Fruit fly (Drosophila melanogaster) whole organism, wandering third instar larva: ENCODE results near the gene CG42340.

Experiments
- CrebA ChIP-seq: fragments of 200-800 bp; sonication (Bioruptor generic); optimal IDR thresholded peaks from 2 replicates; lab custom pipeline; 2016; ENCODE audit warnings: missing biosample characterization, mild to moderate bottlenecking, missing genetic modification characterization, borderline replicate concordance
- HLH106 ChIP-seq: fragments of 200-800 bp; optimal IDR thresholded peaks from 3 replicates; lab custom pipeline; 2019; ENCODE audit warnings: missing biosample characterization, mild to moderate bottlenecking, missing genetic modification characterization, moderate library complexity
- Hnf4 ChIP-seq: fragments of 200-800 bp; sonication (Bioruptor generic); optimal IDR thresholded peaks from 2 replicates; lab custom pipeline; 2016; ENCODE audit warnings: missing biosample characterization, mild to moderate bottlenecking, missing genetic modification characterization
- N ChIP-seq: fragments of >200 bp; optimal IDR thresholded peaks from 2 replicates; lab custom pipeline; 2018; ENCODE audit warnings: missing biosample characterization, missing external identifiers, missing genetic modification characterization
- foxo ChIP-seq, 2 experiments: fragments of 200-800 bp; sonication (Bioruptor generic); optimal IDR thresholded peaks; 2 replicates in 1 of 2; 3 replicates in 1 of 2; lab custom pipeline; 2016 to 2017; ENCODE audit warnings: missing biosample characterization in 2 of 2, missing genetic modification characterization in 2 of 2
- fru ChIP-seq: fragments of 200-800 bp; sonication (Bioruptor generic); optimal IDR thresholded peaks from 3 replicates; lab custom pipeline; 2016; ENCODE audit warnings: missing biosample characterization, mild to moderate bottlenecking, missing genetic modification characterization
- h ChIP-seq: fragments of 200-800 bp; sonication (Bioruptor generic); optimal IDR thresholded peaks from 3 replicates; lab custom pipeline; 2016; ENCODE audit warnings: missing biosample characterization, mild to moderate bottlenecking, missing genetic modification characterization
- sv ChIP-seq: fragments of 200-800 bp; sonication (Bioruptor generic); optimal IDR thresholded peaks from 3 replicates; lab custom pipeline; 2016; ENCODE audit warnings: missing biosample characterization, missing genetic modification characterization

Gene CG42340

DNA sequence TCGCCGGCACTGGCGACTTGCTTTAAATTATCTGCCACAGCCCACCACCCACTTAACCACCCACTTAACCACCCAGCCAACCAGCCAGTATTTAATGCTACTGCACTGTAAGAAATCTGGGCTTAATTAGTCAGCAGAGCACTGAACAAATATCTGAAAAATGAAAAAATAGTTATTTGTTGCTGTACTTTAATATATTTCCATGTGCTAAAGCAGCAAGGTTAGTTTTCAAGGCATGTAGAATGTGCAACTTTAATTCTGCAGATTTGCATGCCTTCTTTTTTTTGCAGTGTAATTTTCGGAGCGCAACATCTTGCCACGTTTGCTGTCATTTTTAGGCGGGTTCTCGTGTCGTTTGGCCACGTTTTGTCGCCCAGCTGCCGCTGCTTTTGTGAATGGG is 148.5 kb downstream of the CG42340 start:
- TF ChIP-seq foxo (GFP tag; optimal IDR thresholded peaks at IDR 0.05; lab: Kevin White, UChicago), result peak in 1 of 2 experiments; percentile 27
- no peak for TF ChIP-seq sv (GFP tag; lab: Kevin White, UChicago)
- TF ChIP-seq CrebA, result no peak
- TF ChIP-seq fru (GFP tag; lab: Kevin White, UChicago), result peak; percentile 23
- TF ChIP-seq h (GFP tag; lab: Kevin White, UChicago), result peak; percentile 7
- no peak for TF ChIP-seq N
- no peak for TF ChIP-seq Hnf4 (GFP tag; lab: Kevin White, UChicago)
- peak; percentile 13 for TF ChIP-seq HLH106
